Worm (Caenorhabditis elegans) whole organism, L4 larva: ENCODE results near the gene ZC116.5.
A peak's percentile ranks its signal among the peaks of the same experiment; 100 is the strongest.

Experiments
- D1046.2 ChIP-seq: fragments of 200-800 bp; sonication (Bioruptor generic); IDR thresholded peaks from 2 replicates; pipeline ENCODE4 v1.3.6; 2022; ENCODE audit warnings: missing genetic modification characterization, missing compliant biosample characterization
- F37D6.2 ChIP-seq: sonication (generic microtip); optimal IDR thresholded peaks from 2 replicates; lab custom pipeline; 2016; ENCODE audit warnings: mild to moderate bottlenecking, missing genetic modification characterization, missing compliant biosample characterization
- dpl-1 ChIP-seq: fragments of 150-350 bp; optimal IDR thresholded peaks from 2 replicates; lab custom pipeline; 2014; ENCODE audit warnings: missing biosample characterization, missing genetic modification reagents, missing genetic modification characterization
- lin-39 ChIP-seq: fragments of 150-350 bp; optimal IDR thresholded peaks from 2 replicates; lab custom pipeline; 2014; ENCODE audit warnings: missing biosample characterization, missing genetic modification reagents, missing genetic modification characterization
- lsy-2 ChIP-seq, 2 experiments: fragments of 150-350 bp in 1 of 2; sonication (generic microtip) in 1 of 2; optimal IDR thresholded peaks; 2 replicates each; lab custom pipeline; 2014 to 2017; ENCODE audit warnings: missing biosample characterization in 2 of 2, missing genetic modification characterization in 2 of 2
- madf-5 ChIP-seq, 2 experiments: fragments of 200-800 bp; sonication (Bioruptor generic); IDR thresholded peaks; 2 replicates each; pipeline ENCODE4 v1.3.6; 2022; ENCODE audit warnings: missing compliant biosample characterization in 2 of 2, missing genetic modification characterization in 2 of 2
- nhr-11 ChIP-seq: fragments of 150-350 bp; optimal IDR thresholded peaks from 2 replicates; lab custom pipeline; 2014; ENCODE audit warnings: missing biosample characterization, missing genetic modification characterization
- nhr-77 ChIP-seq: fragments of 150-350 bp; optimal IDR thresholded peaks from 2 replicates; lab custom pipeline; 2014; ENCODE audit warnings: missing biosample characterization, missing genetic modification characterization
- skn-1 ChIP-seq: fragments of 150-350 bp; optimal IDR thresholded peaks from 2 replicates; lab custom pipeline; 2014; ENCODE audit warnings: missing biosample characterization, missing genetic modification characterization
- vab-7 ChIP-seq: fragments of 200-800 bp; sonication (Bioruptor generic); IDR thresholded peaks from 2 replicates; pipeline ENCODE4 v1.3.6; 2022; ENCODE audit warnings: missing genetic modification reagents, missing genetic modification characterization, missing compliant biosample characterization
- zfp-2 ChIP-seq: sonication (generic microtip); optimal IDR thresholded peaks from 2 replicates; lab custom pipeline; 2016; ENCODE audit warnings: mild to moderate bottlenecking, missing genetic modification characterization, missing compliant biosample characterization

The ZC116.5 gene

DNA sequence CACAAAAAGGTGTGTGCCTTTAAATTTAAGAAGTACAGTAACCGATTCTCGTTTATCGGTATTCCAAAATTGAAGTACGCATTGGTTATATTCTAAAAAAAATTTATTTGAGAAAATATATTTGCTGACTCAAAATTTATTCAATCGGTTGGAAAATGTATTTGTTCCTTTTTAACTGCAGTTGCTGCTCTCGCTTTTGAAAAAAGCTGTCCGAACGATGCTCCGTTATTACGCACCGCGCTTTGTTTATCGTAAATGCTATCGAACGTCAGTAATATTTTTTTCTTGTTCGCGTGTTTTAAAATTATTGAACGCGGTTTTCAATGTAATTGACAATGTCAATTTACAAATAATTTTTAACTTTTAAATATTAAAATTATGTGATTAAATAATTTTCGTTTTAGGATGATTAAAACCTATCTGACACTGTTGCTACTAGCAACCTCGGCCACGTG, 48.4 kb downstream of the ZC116.5 start, which contains the start of gene sel-1 (continued):
- TF ChIP-seq dpl-1 (GFP tag; lab: Kevin White, UChicago) (peak; percentile 8), madf-5 (GFP tag; IDR thresholded peaks at IDR 0.05; lab: Robert Waterston, UW) (no peak), lsy-2 (tag; optimal IDR thresholded peaks at IDR 0.05; lab: Kevin White, UChicago) (peak in 1 of 2 experiments; percentile 21), nhr-11 (no peak), D1046.2 (GFP tag; lab: Robert Waterston, UW) (no peak), lin-39 (tag; lab: Kevin White, UChicago) (no peak), vab-7 (GFP tag; lab: Robert Waterston, UW) (no peak), skn-1 (tag; lab: Kevin White, UChicago) (no peak), zfp-2 (tag; lab: Kevin White, UChicago) (no peak), F37D6.2 (tag; lab: Kevin White, UChicago) (no peak), nhr-77 (no peak)
